Fruit fly (Drosophila melanogaster): ENCODE results near the gene ATPsynCF6.

Gene ATPsynCF6

DNA sequence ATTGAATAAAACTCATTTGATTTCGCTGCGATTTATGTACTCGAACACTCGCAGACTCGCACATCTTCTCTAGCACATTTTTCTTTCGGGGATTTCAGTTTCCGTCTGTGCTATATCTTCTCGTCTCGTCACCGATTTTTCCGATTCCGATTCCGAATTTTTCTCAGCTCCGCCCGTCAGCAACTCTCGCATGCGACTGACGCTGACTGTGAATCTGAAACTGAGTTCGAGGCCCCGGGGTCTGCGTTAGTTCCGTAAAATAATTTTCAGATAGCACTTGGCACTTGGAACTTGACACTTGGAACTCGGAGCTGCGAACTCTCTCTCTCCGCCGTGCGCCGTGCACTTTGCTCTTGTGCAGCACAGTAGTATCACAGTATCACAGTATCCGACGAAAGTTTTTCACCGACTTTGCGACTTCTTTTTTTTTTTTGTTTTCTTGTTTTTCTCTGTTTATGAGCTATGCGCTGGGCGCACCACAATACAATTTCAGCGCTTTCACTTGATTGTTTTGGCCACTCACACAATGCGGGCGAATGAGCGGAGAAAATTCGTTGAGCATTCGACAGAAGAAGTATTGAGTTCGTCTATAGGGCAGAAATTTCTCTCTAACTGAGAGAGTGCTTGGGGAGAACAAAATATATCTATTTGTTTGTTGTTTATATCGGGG lies 28.9 kb upstream of the ATPsynCF6 start, which contains the start of gene CG4393:
TSS of gene CG4393 (minus strand) at position 187 of the 670 bp plus-strand sequence.
- TF ChIP-seq Sp1 (GFP tag; optimal IDR thresholded peaks at IDR 0.05): no peak
- TF ChIP-seq OdsH (GFP tag; optimal IDR thresholded peaks at IDR 0.05): no peak
- no peak for TF ChIP-seq sage (GFP tag; optimal IDR thresholded peaks at IDR 0.05)
- no peak for TF ChIP-seq ey (GFP tag; optimal IDR thresholded peaks at IDR 0.05)
- TF ChIP-seq Rel (GFP tag; optimal IDR thresholded peaks at IDR 0.05): no peak
- no peak for TF ChIP-seq Rel (tag; optimal IDR thresholded peaks at IDR 0.05)
- no peak for TF ChIP-seq Hr78 (GFP tag; optimal IDR thresholded peaks at IDR 0.05)
- no peak for TF ChIP-seq N (GFP tag; optimal IDR thresholded peaks at IDR 0.05)
- TF ChIP-seq Vsx2 (GFP tag; optimal IDR thresholded peaks at IDR 0.05; ENCODE audit: partially characterized antibody): no peak
- TF ChIP-seq tai (GFP tag; optimal IDR thresholded peaks at IDR 0.05): no peak
- TF ChIP-seq foxo (GFP tag; optimal IDR thresholded peaks at IDR 0.05): no peak

dm6 chr3R:23383723-23384122 lies 27.9 kb upstream of the ATPsynCF6 start:
- TF ChIP-seq Hr83 (GFP tag; optimal IDR thresholded peaks at IDR 0.05; ENCODE audit: poor library complexity, severe bottlenecking) (no peak), foxo (GFP tag; optimal IDR thresholded peaks at IDR 0.05) (no peak), CrebA (GFP tag; optimal IDR thresholded peaks at IDR 0.05; ENCODE audit: borderline replicate concordance) (no peak), Mio (GFP tag; optimal IDR thresholded peaks at IDR 0.05) (no peak), tai (GFP tag; optimal IDR thresholded peaks at IDR 0.05) (no peak)

DNA sequence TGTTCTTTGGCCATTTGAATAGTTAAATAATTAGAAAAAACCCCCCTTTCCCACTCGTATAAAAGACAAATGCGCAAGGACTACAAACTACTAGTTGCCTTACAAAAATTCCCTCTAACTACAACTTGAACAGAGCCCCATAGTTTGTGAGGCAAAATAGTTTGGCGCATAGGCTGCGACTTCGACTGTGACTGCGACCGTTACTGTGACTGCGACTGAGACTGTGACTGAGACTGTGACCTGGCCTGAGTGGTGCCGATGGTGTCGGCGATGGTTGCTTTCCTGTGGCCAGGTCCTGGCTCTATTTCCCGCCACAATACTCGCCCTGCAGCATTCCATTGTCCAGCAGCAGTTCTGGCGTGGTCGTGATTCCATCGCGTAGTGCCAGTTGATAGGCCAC lies 21.4 kb upstream of the ATPsynCF6 start:
- TF ChIP-seq jim (GFP tag; optimal IDR thresholded peaks at IDR 0.05) (no peak), Dfd (GFP tag; optimal IDR thresholded peaks at IDR 0.05) (no peak), lola (GFP tag; optimal IDR thresholded peaks at IDR 0.05) (no peak), foxo (GFP tag; optimal IDR thresholded peaks at IDR 0.05) (no peak), OdsH (GFP tag; optimal IDR thresholded peaks at IDR 0.05) (no peak), GATAd (GFP tag; optimal IDR thresholded peaks at IDR 0.05) (no peak), Mio (GFP tag; optimal IDR thresholded peaks at IDR 0.05) (no peak), CrebA (GFP tag; optimal IDR thresholded peaks at IDR 0.05; ENCODE audit: borderline replicate concordance) (no peak)

DNA sequence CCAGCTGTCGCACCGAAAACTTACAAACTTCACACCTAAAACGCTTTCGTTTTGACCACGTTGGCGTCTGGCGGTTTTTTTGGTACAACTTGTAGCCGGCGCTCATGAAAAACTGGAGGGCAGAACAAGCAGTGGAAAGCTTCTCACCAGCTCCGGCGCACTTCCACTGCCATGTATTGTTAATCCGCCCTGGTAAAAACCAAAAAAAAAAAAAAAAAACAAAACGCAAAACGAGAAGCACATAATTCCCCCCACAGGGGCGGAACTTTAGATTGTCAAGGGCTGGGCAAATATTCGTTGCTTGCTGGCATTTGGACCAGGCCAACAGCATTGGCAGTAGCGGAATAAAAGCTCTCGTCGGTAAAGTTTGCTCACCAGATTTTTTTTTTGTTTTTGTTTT lies 18.4 kb upstream of the ATPsynCF6 start:
- TF ChIP-seq CG9705 (GFP tag; optimal IDR thresholded peaks at IDR 0.05) (no peak), pan (optimal IDR thresholded peaks at IDR 0.05) (no peak), Myc (optimal IDR thresholded peaks at IDR 0.05) (no peak), dmrt93B (GFP tag; optimal IDR thresholded peaks at IDR 0.05) (no peak), rgr (GFP tag; optimal IDR thresholded peaks at IDR 0.05) (peak; percentile 20), CG32264 (GFP tag; optimal IDR thresholded peaks at IDR 0.05) (no peak), Abd-B (GFP tag; optimal IDR thresholded peaks at IDR 0.05) (no peak), Hr83 (GFP tag; optimal IDR thresholded peaks at IDR 0.05; ENCODE audit: poor library complexity, severe bottlenecking) (peak; percentile 35), Rel (GFP tag; optimal IDR thresholded peaks at IDR 0.05) (peak; percentile 16), Rel (tag; optimal IDR thresholded peaks at IDR 0.05) (peak; percentile 76), dsf (GFP tag; optimal IDR thresholded peaks at IDR 0.05; ENCODE audit: borderline replicate concordance) (no peak), ey (GFP tag; optimal IDR thresholded peaks at IDR 0.05) (no peak), brk (GFP tag; optimal IDR thresholded peaks at IDR 0.05) (no peak), usp (GFP tag; optimal IDR thresholded peaks at IDR 0.05) (no peak), br (GFP tag; optimal IDR thresholded peaks at IDR 0.05) (peak; percentile 73), sv (GFP tag; optimal IDR thresholded peaks at IDR 0.05) (no peak), Mio (GFP tag; optimal IDR thresholded peaks at IDR 0.05) (no peak), tai (GFP tag; optimal IDR thresholded peaks at IDR 0.05) (no peak), OdsH (GFP tag; optimal IDR thresholded peaks at IDR 0.05) (no peak), Hnf4 (GFP tag; optimal IDR thresholded peaks at IDR 0.05) (peak; percentile 54), foxo (GFP tag; optimal IDR thresholded peaks at IDR 0.05) (no peak), dl (GFP tag; optimal IDR thresholded peaks at IDR 0.05; ENCODE audit: insufficient read depth in 1 of 2, partially characterized antibody in 2 of 2) (no peak), jim (GFP tag; optimal IDR thresholded peaks at IDR 0.05) (peak; percentile 98), Dif (GFP tag; optimal IDR thresholded peaks at IDR 0.05; ENCODE audit: partially characterized antibody) (no peak), CrebA (GFP tag; optimal IDR thresholded peaks at IDR 0.05; ENCODE audit: borderline replicate concordance) (peak; percentile 90), sage (GFP tag; optimal IDR thresholded peaks at IDR 0.05) (no peak), woc (GFP tag; optimal IDR thresholded peaks at IDR 0.05) (no peak), lola (GFP tag; optimal IDR thresholded peaks at IDR 0.05) (no peak), psq (GFP tag; optimal IDR thresholded peaks at IDR 0.05) (no peak), N (GFP tag; optimal IDR thresholded peaks at IDR 0.05) (no peak), Hr78 (GFP tag; optimal IDR thresholded peaks at IDR 0.05) (no peak), Jra (GFP tag; optimal IDR thresholded peaks at IDR 0.05) (no peak), Vsx2 (GFP tag; optimal IDR thresholded peaks at IDR 0.05; ENCODE audit: partially characterized antibody) (peak; percentile 46), HLH106 (tag; optimal IDR thresholded peaks at IDR 0.05) (peak; percentile 17), h (GFP tag; optimal IDR thresholded peaks at IDR 0.05) (peak; percentile 76), Sp1 (GFP tag; optimal IDR thresholded peaks at IDR 0.05) (peak; percentile 71), Dfd (GFP tag; optimal IDR thresholded peaks at IDR 0.05) (no peak), fru (GFP tag; optimal IDR thresholded peaks at IDR 0.05) (peak; percentile 47), GATAd (GFP tag; optimal IDR thresholded peaks at IDR 0.05) (no peak)
